Fruit fly (Drosophila melanogaster) whole organism, adult: ENCODE data around the gene bin.

Experiments
- CG11617 ChIP-seq: fragments of 200-800 bp; sonication (Bioruptor generic); optimal IDR thresholded peaks from 2 replicates; lab custom pipeline; 2017; ENCODE audit warnings: mild to moderate bottlenecking, missing biosample characterization, missing genetic modification reagents, missing genetic modification characterization
- CG14711 ChIP-seq: fragments of 200-800 bp; sonication (Bioruptor generic); optimal IDR thresholded peaks from 2 replicates; lab custom pipeline; 2018; ENCODE audit warnings: missing biosample characterization, mild to moderate bottlenecking, missing genetic modification characterization, moderate library complexity
- CG33017 ChIP-seq: fragments of 200-800 bp; sonication (Bioruptor generic); optimal IDR thresholded peaks from 2 replicates; lab custom pipeline; 2018; ENCODE audit warnings: missing biosample characterization, mild to moderate bottlenecking, missing genetic modification characterization, moderate library complexity
- CG5204 ChIP-seq: fragments of 200-800 bp; sonication (Bioruptor generic); optimal IDR thresholded peaks from 2 replicates; lab custom pipeline; 2016; ENCODE audit warnings: missing biosample characterization, missing genetic modification characterization
- CG7045 ChIP-seq: fragments of 200-800 bp; sonication (Bioruptor generic); optimal IDR thresholded peaks from 2 replicates; lab custom pipeline; 2017; ENCODE audit warnings: missing biosample characterization, mild to moderate bottlenecking, missing genetic modification characterization
- CG7101 ChIP-seq: fragments of 200-800 bp; sonication (Bioruptor generic); optimal IDR thresholded peaks from 2 replicates; lab custom pipeline; 2018; ENCODE audit warnings: missing biosample characterization, mild to moderate bottlenecking, missing genetic modification characterization, moderate library complexity
- Crg-1 ChIP-seq: fragments of 200-800 bp; sonication (Bioruptor generic); optimal IDR thresholded peaks from 2 replicates; lab custom pipeline; 2016; ENCODE audit warnings: missing biosample characterization, missing genetic modification characterization
- Mnt ChIP-seq: fragments of 200-800 bp; sonication (Bioruptor generic); optimal IDR thresholded peaks from 2 replicates; lab custom pipeline; 2016; ENCODE audit warnings: missing biosample characterization, mild to moderate bottlenecking, missing genetic modification characterization
- cic ChIP-seq: fragments of 200-800 bp; sonication (Bioruptor generic); optimal IDR thresholded peaks from 2 replicates; lab custom pipeline; 2017; ENCODE audit warnings: missing biosample characterization, mild to moderate bottlenecking, missing genetic modification characterization, moderate library complexity
- cnc ChIP-seq, 2 experiments: fragments of >200 bp; optimal IDR thresholded peaks; 2 replicates each; lab custom pipeline; 2017
- kay ChIP-seq: fragments of 200-800 bp; sonication (Bioruptor generic); peaks from one replicate; lab custom pipeline; 2016; ENCODE audit warnings: missing biosample characterization, missing genetic modification characterization, borderline replicate concordance
- tj ChIP-seq: fragments of 200-800 bp; sonication (Bioruptor generic); optimal IDR thresholded peaks from 3 replicates; lab custom pipeline; 2017; ENCODE audit warnings: missing biosample characterization, mild to moderate bottlenecking, missing genetic modification characterization, moderate library complexity

DNA sequence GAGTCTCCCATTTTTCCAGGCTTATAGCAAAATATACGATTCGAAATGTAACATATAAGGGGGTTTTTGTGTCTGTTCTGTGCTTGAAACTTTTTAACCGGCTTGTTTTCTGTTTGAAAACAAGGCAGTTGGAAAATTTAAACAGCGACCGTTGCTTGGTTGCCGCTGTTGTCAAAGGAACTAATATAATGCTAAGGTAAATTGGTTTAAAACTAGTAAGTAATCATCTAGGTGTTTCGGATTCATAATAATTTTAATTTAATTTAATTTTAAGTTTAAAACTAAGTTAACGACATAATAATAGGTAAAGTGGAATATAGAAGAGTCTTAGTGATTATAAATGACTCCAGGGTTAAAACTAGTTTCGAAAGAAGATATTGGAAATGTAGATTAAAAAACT lies 22.6 kb upstream of the bin start, which contains the start of gene CG10064:
- TF ChIP-seq CG5204 (GFP tag; lab: Kevin White, UChicago) (no peak), kay (GFP tag; lab: Kevin White, UChicago) (no peak), cnc (optimal IDR thresholded peaks at IDR 0.05; lab: Kevin White, UChicago) (no peak), cic (no peak), CG11617 (GFP tag; lab: Kevin White, UChicago) (no peak), tj (no peak), CG33017 (tag; lab: Kevin White, UChicago) (no peak), CG7045 (GFP tag; lab: Kevin White, UChicago) (no peak), CG7101 (tag; lab: Kevin White, UChicago) (no peak), CG14711 (tag; lab: Kevin White, UChicago) (no peak), Crg-1 (no peak), Mnt (GFP tag; lab: Kevin White, UChicago) (no peak)
